Worm (Caenorhabditis elegans): ENCODE data around the gene nspf-3.

Gene nspf-3

DNA sequence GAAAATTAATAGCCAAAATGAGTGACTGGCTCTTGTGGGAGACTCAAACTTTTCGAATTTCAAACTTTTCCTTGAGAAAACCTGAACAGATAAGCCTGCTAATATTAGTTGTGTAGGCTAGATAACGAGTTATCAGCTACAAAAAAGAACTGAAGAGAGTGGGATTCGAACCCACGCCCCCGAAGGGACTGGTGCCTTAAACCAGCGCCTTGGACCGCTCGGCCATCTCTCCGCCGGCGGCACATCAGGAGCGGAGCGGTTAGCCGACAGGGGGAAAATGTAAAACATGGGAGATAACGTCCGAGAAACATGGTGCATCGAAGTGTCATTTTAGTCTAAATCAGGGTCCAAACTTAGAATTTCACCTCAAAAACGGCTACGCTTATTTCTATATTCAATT is 45.7 kb upstream of the nspf-3 start:
- TF ChIP-seq lim-7 (GFP tag; IDR thresholded peaks at IDR 0.05), result peak; percentile 67; the same call in 1 of the 2 replicates
- TF ChIP-seq mdt-29 (GFP tag; IDR thresholded peaks at IDR 0.05), result peak; percentile 52; the same call in 1 of the 2 replicates
- TF ChIP-seq tra-1 (GFP tag; IDR thresholded peaks at IDR 0.05), result 0 out of 2 replicates have a peak, but pooled peaks have one; percentile 44
- TF ChIP-seq dmd-6 (GFP tag; IDR thresholded peaks at IDR 0.05), result peak; percentile 29; the same call in 1 of the 2 replicates
- 0 out of 2 replicates have a peak, but pooled peaks have one; percentile 61 for TF ChIP-seq Y105C5A.15 (GFP tag; IDR thresholded peaks at IDR 0.05)
- no peak for TF ChIP-seq zip-11 (GFP tag; IDR thresholded peaks at IDR 0.05)
- TF ChIP-seq jun-1 (tag; optimal IDR thresholded peaks at IDR 0.05), result no peak
- no peak for TF ChIP-seq mxl-2 (GFP tag; conservative IDR thresholded peaks at IDR 0.05)
- TF ChIP-seq dmd-8 (GFP tag; IDR thresholded peaks at IDR 0.05), result 0 out of 2 replicates have a peak, but pooled peaks have one; percentile 42
- TF ChIP-seq set-16 (GFP tag; IDR thresholded peaks at IDR 0.05), result peak; percentile 79
- TF ChIP-seq snpc-4 (tag; optimal IDR thresholded peaks at IDR 0.05), result no peak
- peak; percentile 65 for TF ChIP-seq snpc-1.2 (GFP tag; IDR thresholded peaks at IDR 0.05)
- no peak for TF ChIP-seq zfp-3 (GFP tag; conservative IDR thresholded peaks at IDR 0.05)
- TF ChIP-seq hlh-11 (tag; optimal IDR thresholded peaks at IDR 0.05), result no peak
- TF ChIP-seq fkh-10 (GFP tag; optimal IDR thresholded peaks at IDR 0.05), result no peak
- peak; percentile 64; the same call in 1 of the 2 replicates for TF ChIP-seq F26F4.8 (GFP tag; conservative IDR thresholded peaks at IDR 0.05)
- TF ChIP-seq ces-1 (GFP tag; optimal IDR thresholded peaks at IDR 0.05), result no peak
- TF ChIP-seq nhr-76 (tag; optimal IDR thresholded peaks at IDR 0.05), result no peak
- TF ChIP-seq F44E2.7 (GFP tag; IDR thresholded peaks at IDR 0.05), result 0 out of 2 replicates have a peak, but pooled peaks have one; percentile 71
- TF ChIP-seq spr-1 (tag; optimal IDR thresholded peaks at IDR 0.05), result peak; percentile 6
- TF ChIP-seq R02D3.7 (tag; optimal IDR thresholded peaks at IDR 0.05), result no peak
- no peak for TF ChIP-seq lin-29 (GFP tag; IDR thresholded peaks at IDR 0.05)
- TF ChIP-seq aha-1 (tag), result peak; percentile 80
- no peak for TF ChIP-seq cey-2 (tag; optimal IDR thresholded peaks at IDR 0.05; ENCODE audit: borderline replicate concordance, insufficient read depth)
- TF ChIP-seq arid-1 (GFP tag; conservative IDR thresholded peaks at IDR 0.05), result no peak
- TF ChIP-seq madf-9 (GFP tag; conservative IDR thresholded peaks at IDR 0.05), result no peak
- peak; percentile 63 for TF ChIP-seq lin-38 (GFP tag; IDR thresholded peaks at IDR 0.05)
- TF ChIP-seq unc-62 (GFP tag; optimal IDR thresholded peaks at IDR 0.05 in 1 of 2), result no peak
- no peak for TF ChIP-seq unc-62 (tag; optimal IDR thresholded peaks at IDR 0.05)
- no peak for TF ChIP-seq Y75B8A.6 (GFP tag; IDR thresholded peaks at IDR 0.05)
- TF ChIP-seq nhr-41 (GFP tag; IDR thresholded peaks at IDR 0.05), result 0 out of 2 replicates have a peak, but pooled peaks have one; percentile 31
- no peak for TF ChIP-seq daf-16 (GFP tag; optimal IDR thresholded peaks at IDR 0.05)
- TF ChIP-seq daf-16 (tag; optimal IDR thresholded peaks at IDR 0.05), result peak; percentile 13
- no peak for TF ChIP-seq zip-2 (tag; optimal IDR thresholded peaks at IDR 0.05)
- no peak for TF ChIP-seq daf-19 (GFP tag; conservative IDR thresholded peaks at IDR 0.05)
- TF ChIP-seq dpl-1 (GFP tag; optimal IDR thresholded peaks at IDR 0.05), result no peak
- no peak for TF ChIP-seq madf-5 (GFP tag; IDR thresholded peaks at IDR 0.05)
- TF ChIP-seq mes-2 (tag; optimal IDR thresholded peaks at IDR 0.05; ENCODE audit: poor library complexity, severe bottlenecking), result peak; percentile 43
- peak; percentile 82 for TF ChIP-seq egl-43 (GFP tag; IDR thresholded peaks at IDR 0.05)
- peak; percentile 44; the same call in 1 of the 2 replicates for TF ChIP-seq dmd-9 (GFP tag; IDR thresholded peaks at IDR 0.05)
- peak; percentile 11; the same call in 1 of the 2 replicates for TF ChIP-seq ceh-20 (GFP tag; IDR thresholded peaks at IDR 0.05)
- no peak for TF ChIP-seq ama-1 (optimal IDR thresholded peaks at IDR 0.05)
- TF ChIP-seq mep-1 (tag; optimal IDR thresholded peaks at IDR 0.05), result no peak
- TF ChIP-seq vab-7 (GFP tag; IDR thresholded peaks at IDR 0.05), result peak; percentile 45; the same call in 1 of the 2 replicates
- 0 out of 2 replicates have a peak, but pooled peaks have one; percentile 19 for TF ChIP-seq D1046.2 (GFP tag; IDR thresholded peaks at IDR 0.05)
- no peak for TF ChIP-seq ceh-44 (GFP tag; IDR thresholded peaks at IDR 0.05)
- TF ChIP-seq dve-1 (tag; optimal IDR thresholded peaks at IDR 0.05; ENCODE audit: insufficient read depth), result no peak
- TF ChIP-seq ZK337.2 (GFP tag; IDR thresholded peaks at IDR 0.05), result no peak
- peak; percentile 46 for TF ChIP-seq lin-13 (GFP tag; optimal IDR thresholded peaks at IDR 0.05)
- no peak for TF ChIP-seq rbr-2 (tag; optimal IDR thresholded peaks at IDR 0.05)
- TF ChIP-seq unc-130 (GFP tag; optimal IDR thresholded peaks at IDR 0.05), result no peak
